Worm (Caenorhabditis elegans) whole organism, L1 larva: ENCODE data around the gene F49C5.10.

Source experiments
- blmp-1 ChIP-seq: fragments of 150-350 bp; optimal IDR thresholded peaks from 2 replicates; lab custom pipeline; 2014; ENCODE audit warnings: missing biosample characterization, missing genetic modification characterization
- ceh-82 ChIP-seq, 3 experiments: fragments of 150-350 bp in 1 of 3; sonication (generic microtip) in 2 of 3; optimal IDR thresholded peaks; 2 replicates each; lab custom pipeline; 2014 to 2017; ENCODE audit warnings: missing biosample characterization in 3 of 3, missing genetic modification characterization in 3 of 3
- ces-1 ChIP-seq: fragments of 150-350 bp; optimal IDR thresholded peaks from 2 replicates; lab custom pipeline; 2014; ENCODE audit warnings: missing biosample characterization, missing genetic modification reagents, missing genetic modification characterization
- hlh-4 ChIP-seq: sonication (generic microtip); optimal IDR thresholded peaks from 2 replicates; lab custom pipeline; 2016; ENCODE audit warnings: mild to moderate bottlenecking, missing genetic modification characterization, missing compliant biosample characterization
- irx-1 ChIP-seq: sonication (generic microtip); optimal IDR thresholded peaks from 2 replicates; lab custom pipeline; 2016; ENCODE audit warnings: missing genetic modification characterization, missing compliant biosample characterization
- lin-15B ChIP-seq: fragments of 150-350 bp; sonication (generic microtip); optimal IDR thresholded peaks from 3 replicates; lab custom pipeline; 2014; ENCODE audit warnings: missing biosample characterization, missing genetic modification characterization
- xbp-1 ChIP-seq: sonication (generic microtip); optimal IDR thresholded peaks from 2 replicates; lab custom pipeline; 2016; ENCODE audit warnings: missing genetic modification characterization, missing compliant biosample characterization

ce11 chrII:12572760-12573159 lies 26.2 kb downstream of the F49C5.10 start, which contains the start of gene Y38E10A.35:
- TF ChIP-seq xbp-1 (tag; lab: Kevin White, UChicago) (no peak), lin-15B (tag; lab: Kevin White, UChicago) (no peak), blmp-1 (no peak), ces-1 (GFP tag; lab: Kevin White, UChicago) (no peak), hlh-4 (tag; lab: Kevin White, UChicago) (no peak), ceh-82 (tag; optimal IDR thresholded peaks at IDR 0.05; lab: Kevin White, UChicago) (no peak), irx-1 (tag; lab: Kevin White, UChicago) (no peak)
